Worm (Caenorhabditis elegans): ENCODE measurements around the gene K08H10.6.

Gene K08H10.6

ce11 chrV:10042254-10042653 lies 46.6 kb upstream of the K08H10.6 start:
- TF ChIP-seq unc-130 (GFP tag; optimal IDR thresholded peaks at IDR 0.05): no peak
- no peak for TF ChIP-seq lin-38 (GFP tag; IDR thresholded peaks at IDR 0.05)
- TF ChIP-seq nhr-76 (tag; optimal IDR thresholded peaks at IDR 0.05): no peak
- no peak for TF ChIP-seq tra-1 (GFP tag; IDR thresholded peaks at IDR 0.05)
- TF ChIP-seq T26A8.4 (GFP tag; IDR thresholded peaks at IDR 0.05): peak; percentile 38; the same call in 1 of the 2 replicates
- peak; percentile 49 for TF ChIP-seq nhr-28 (tag; optimal IDR thresholded peaks at IDR 0.05)
- no peak for TF ChIP-seq nhr-111 (GFP tag; optimal IDR thresholded peaks at IDR 0.05)
- peak; percentile 50; the same call in 1 of the 2 replicates for TF ChIP-seq ctbp-1 (GFP tag; IDR thresholded peaks at IDR 0.05)
- TF ChIP-seq sdz-12 (GFP tag; optimal IDR thresholded peaks at IDR 0.05): no peak
- TF ChIP-seq hmg-1.1 (GFP tag; IDR thresholded peaks at IDR 0.05): peak; percentile 78
- TF ChIP-seq daf-12 (tag; optimal IDR thresholded peaks at IDR 0.05): no peak
- TF ChIP-seq ZK337.2 (GFP tag; IDR thresholded peaks at IDR 0.05): no peak
- TF ChIP-seq php-3 (GFP tag; IDR thresholded peaks at IDR 0.05): no peak
- TF ChIP-seq jun-1 (tag; optimal IDR thresholded peaks at IDR 0.05): no peak
- peak; percentile 61 for TF ChIP-seq dmd-6 (GFP tag; IDR thresholded peaks at IDR 0.05)
- TF ChIP-seq attf-4 (tag; optimal IDR thresholded peaks at IDR 0.05): no peak
- TF ChIP-seq daf-16 (GFP tag; optimal IDR thresholded peaks at IDR 0.05): no peak
- peak; percentile 61 for TF ChIP-seq daf-16 (tag; optimal IDR thresholded peaks at IDR 0.05)
- no peak for TF ChIP-seq pha-4 (GFP tag; IDR thresholded peaks at IDR 0.05)
- no peak for TF ChIP-seq pha-4 (tag; optimal IDR thresholded peaks at IDR 0.05)
- no peak for TF ChIP-seq nhr-77 (tag; optimal IDR thresholded peaks at IDR 0.05)
- TF ChIP-seq rbr-2 (tag; optimal IDR thresholded peaks at IDR 0.05): peak; percentile 51
- no peak for TF ChIP-seq fos-1 (tag; optimal IDR thresholded peaks at IDR 0.05)
- peak; percentile 49 for TF ChIP-seq dpl-1 (GFP tag; optimal IDR thresholded peaks at IDR 0.05)
- no peak for TF ChIP-seq ceh-44 (GFP tag; IDR thresholded peaks at IDR 0.05)
- TF ChIP-seq nhr-25 (tag; optimal IDR thresholded peaks at IDR 0.05; ENCODE audit: borderline replicate concordance, insufficient read depth): no peak
- no peak for TF ChIP-seq aly-2 (tag; optimal IDR thresholded peaks at IDR 0.05)
- TF ChIP-seq daf-8 (GFP tag; IDR thresholded peaks at IDR 0.05): no peak
- TF ChIP-seq snpc-1.2 (GFP tag; IDR thresholded peaks at IDR 0.05): no peak
- peak; percentile 70 for TF ChIP-seq nhr-6 (tag; optimal IDR thresholded peaks at IDR 0.05)
- no peak for TF ChIP-seq skn-1 (tag; optimal IDR thresholded peaks at IDR 0.05)
- peak; percentile 45 to 65 for TF ChIP-seq mdl-1 (tag; optimal IDR thresholded peaks at IDR 0.05)
- TF ChIP-seq mxl-3 (GFP tag; optimal IDR thresholded peaks at IDR 0.05): peak; percentile 57
- TF ChIP-seq ZK546.5 (tag; optimal IDR thresholded peaks at IDR 0.05): no peak
- no peak for TF ChIP-seq dmd-9 (GFP tag; IDR thresholded peaks at IDR 0.05)
- no peak for TF ChIP-seq tag-97 (GFP tag; IDR thresholded peaks at IDR 0.05)
- TF ChIP-seq zfp-2 (tag; optimal IDR thresholded peaks at IDR 0.05): no peak
- peak; percentile 76 for TF ChIP-seq hlh-30 (tag; optimal IDR thresholded peaks at IDR 0.05; ENCODE audit: insufficient read depth)
- no peak for TF ChIP-seq ceh-62 (tag; optimal IDR thresholded peaks at IDR 0.05)
- TF ChIP-seq pqm-1 (tag; optimal IDR thresholded peaks at IDR 0.05): no peak
- no peak for TF ChIP-seq zip-11 (GFP tag; IDR thresholded peaks at IDR 0.05)
- no peak for TF ChIP-seq egl-43 (GFP tag; IDR thresholded peaks at IDR 0.05)
- no peak for TF ChIP-seq Y5F2A.4 (GFP tag; optimal IDR thresholded peaks at IDR 0.05)
- TF ChIP-seq egl-27 (tag; optimal IDR thresholded peaks at IDR 0.05): no peak
- no peak for TF ChIP-seq lin-39 (tag; optimal IDR thresholded peaks at IDR 0.05)
- TF ChIP-seq F10B5.3 (tag; optimal IDR thresholded peaks at IDR 0.05): no peak
- TF ChIP-seq zag-1 (tag; optimal IDR thresholded peaks at IDR 0.05): no peak
- no peak for TF ChIP-seq nhr-10 (tag; optimal IDR thresholded peaks at IDR 0.05)
- peak; percentile 75 for TF ChIP-seq dve-1 (tag; optimal IDR thresholded peaks at IDR 0.05; ENCODE audit: insufficient read depth)
- TF ChIP-seq ztf-11 (tag; optimal IDR thresholded peaks at IDR 0.05): no peak
- no peak for TF ChIP-seq F26F4.8 (GFP tag; conservative IDR thresholded peaks at IDR 0.05)
- TF ChIP-seq ces-1 (GFP tag; optimal IDR thresholded peaks at IDR 0.05): no peak
- no peak for TF ChIP-seq Y105C5A.15 (GFP tag; IDR thresholded peaks at IDR 0.05)
- TF ChIP-seq lin-13 (GFP tag; optimal IDR thresholded peaks at IDR 0.05): no peak
